Worm (Caenorhabditis elegans) whole organism, midembryonic: ENCODE measurements around the gene C34C12.9.
A peak's percentile ranks its signal among the peaks of the same experiment; 100 is the strongest.

Experiments used
- T22C8.4 ChIP-seq: fragments of 200-800 bp; sonication (Bioruptor generic); IDR thresholded peaks from 2 replicates; pipeline ENCODE4 v1.3.6; 2022; ENCODE audit warnings: missing genetic modification characterization, missing compliant biosample characterization
- cog-1 ChIP-seq: sonication (generic microtip); optimal IDR thresholded peaks from 2 replicates; lab custom pipeline; 2016; ENCODE audit warnings: missing genetic modification characterization, missing compliant biosample characterization
- flt-1 ChIP-seq: fragments of 200-800 bp; sonication (Bioruptor generic); IDR thresholded peaks from 2 replicates; pipeline ENCODE4 v1.3.6; 2022; ENCODE audit warnings: missing genetic modification characterization, missing compliant biosample characterization
- klf-2 ChIP-seq: fragments of 200-800 bp; sonication (Bioruptor generic); conservative IDR thresholded peaks from 2 replicates; pipeline ENCODE4 v1.3.6; 2022; ENCODE audit warnings: missing genetic modification reagents, missing genetic modification characterization, missing compliant biosample characterization
- med-1 ChIP-seq: sonication (generic microtip); optimal IDR thresholded peaks from 2 replicates; lab custom pipeline; 2017; ENCODE audit warnings: missing genetic modification characterization, mild to moderate bottlenecking, missing compliant biosample characterization, antibody characterized with exemption, missing genetic modification reagents; ENCODE audit not compliant: insufficient read depth
- ref-1 ChIP-seq: fragments of 200-800 bp; sonication (Bioruptor generic); conservative IDR thresholded peaks from 2 replicates; pipeline ENCODE4 v1.3.6; 2022; ENCODE audit warnings: missing genetic modification reagents, missing genetic modification characterization, missing compliant biosample characterization
- tab-1 ChIP-seq: fragments of 200-800 bp; sonication (Bioruptor generic); IDR thresholded peaks from 2 replicates; pipeline ENCODE4 v1.3.6; 2022; ENCODE audit warnings: missing genetic modification characterization, missing compliant biosample characterization
- ztf-23 ChIP-seq: fragments of 200-800 bp; sonication (Bioruptor generic); IDR thresholded peaks from 2 replicates; pipeline ENCODE4 v1.3.6; 2022; ENCODE audit warnings: missing genetic modification reagents, missing genetic modification characterization, missing compliant biosample characterization
- ztf-29 ChIP-seq: fragments of 200-800 bp; sonication (Bioruptor generic); IDR thresholded peaks from 2 replicates; pipeline ENCODE4 v1.3.6; 2022; ENCODE audit warnings: missing genetic modification reagents, missing genetic modification characterization, missing compliant biosample characterization

C34C12.9 gene

ce11 chrIII:3475497-3475896, at the start of gene C34C12.9:
C34C12.9 (minus strand) TSS chrIII:3475512.
- TF ChIP-seq med-1 (GFP tag; lab: Kevin White, UChicago) (no peak), T22C8.4 (GFP tag; lab: Robert Waterston, UW) (no peak), ref-1 (GFP tag; lab: Robert Waterston, UW) (no peak), tab-1 (GFP tag; lab: Robert Waterston, UW) (no peak), ztf-29 (GFP tag; lab: Robert Waterston, UW) (no peak), cog-1 (tag; lab: Kevin White, UChicago) (no peak), klf-2 (GFP tag; lab: Robert Waterston, UW) (no peak), flt-1 (GFP tag; lab: Robert Waterston, UW) (no peak), ztf-23 (GFP tag; lab: Robert Waterston, UW) (no peak)

- TF ChIP-seq med-1 (GFP tag; lab: Kevin White, UChicago) (no peak), ztf-23 (GFP tag; lab: Robert Waterston, UW) (no peak), T22C8.4 (GFP tag; lab: Robert Waterston, UW) (no peak), cog-1 (tag; lab: Kevin White, UChicago) (no peak), ref-1 (GFP tag; lab: Robert Waterston, UW) (no peak), tab-1 (GFP tag; lab: Robert Waterston, UW) (no peak), klf-2 (GFP tag; lab: Robert Waterston, UW) (no peak), flt-1 (GFP tag; lab: Robert Waterston, UW) (no peak), ztf-29 (GFP tag; lab: Robert Waterston, UW) (no peak)
Observed at ce11 chrIII:3523363-3523762, 48.1 kb upstream of the C34C12.9 start.

- TF ChIP-seq med-1 (GFP tag; lab: Kevin White, UChicago) (no peak), ztf-23 (GFP tag; lab: Robert Waterston, UW) (no peak), T22C8.4 (GFP tag; lab: Robert Waterston, UW) (no peak), klf-2 (GFP tag; lab: Robert Waterston, UW) (no peak), ztf-29 (GFP tag; lab: Robert Waterston, UW) (no peak), flt-1 (GFP tag; lab: Robert Waterston, UW) (no peak), cog-1 (tag; lab: Kevin White, UChicago) (no peak), tab-1 (GFP tag; lab: Robert Waterston, UW) (no peak), ref-1 (GFP tag; lab: Robert Waterston, UW) (no peak)
Observed at ce11 chrIII:3520417-3520816, 45.1 kb upstream of the C34C12.9 start.

- TF ChIP-seq tab-1 (GFP tag; lab: Robert Waterston, UW) (no peak), cog-1 (tag; lab: Kevin White, UChicago) (no peak), ref-1 (GFP tag; lab: Robert Waterston, UW) (no peak), med-1 (GFP tag; lab: Kevin White, UChicago) (no peak), flt-1 (GFP tag; lab: Robert Waterston, UW) (no peak), ztf-29 (GFP tag; lab: Robert Waterston, UW) (no peak), T22C8.4 (GFP tag; lab: Robert Waterston, UW) (no peak), klf-2 (GFP tag; lab: Robert Waterston, UW) (no peak), ztf-23 (GFP tag; lab: Robert Waterston, UW) (no peak)
Observed at ce11 chrIII:3519505-3519904, 44.2 kb upstream of the C34C12.9 start, which contains the start of gene hmit-1.3. hmit-1.3 (minus strand) TSS chrIII:3519607.

- TF ChIP-seq klf-2 (GFP tag; lab: Robert Waterston, UW) (no peak), med-1 (GFP tag; lab: Kevin White, UChicago) (no peak), flt-1 (GFP tag; lab: Robert Waterston, UW) (no peak), tab-1 (GFP tag; lab: Robert Waterston, UW) (no peak), ztf-29 (GFP tag; lab: Robert Waterston, UW) (no peak), T22C8.4 (GFP tag; lab: Robert Waterston, UW) (no peak), ztf-23 (GFP tag; lab: Robert Waterston, UW) (no peak), cog-1 (tag; lab: Kevin White, UChicago) (no peak), ref-1 (GFP tag; lab: Robert Waterston, UW) (no peak)
Observed at ce11 chrIII:3511808-3512207, 36.5 kb upstream of the C34C12.9 start.

- TF ChIP-seq flt-1 (GFP tag; lab: Robert Waterston, UW) (no peak), tab-1 (GFP tag; lab: Robert Waterston, UW) (no peak), cog-1 (tag; lab: Kevin White, UChicago) (no peak), ztf-23 (GFP tag; lab: Robert Waterston, UW) (no peak), ztf-29 (GFP tag; lab: Robert Waterston, UW) (no peak), med-1 (GFP tag; lab: Kevin White, UChicago) (no peak), ref-1 (GFP tag; lab: Robert Waterston, UW) (no peak), klf-2 (GFP tag; lab: Robert Waterston, UW) (no peak), T22C8.4 (GFP tag; lab: Robert Waterston, UW) (no peak)
Observed at ce11 chrIII:3509908-3510307, 34.6 kb upstream of the C34C12.9 start, which contains the start of the genes M01F1.4 and mrpl-35. M01F1.4 (minus strand) TSS chrIII:3510033. mrpl-35 (plus strand) TSS chrIII:3510237.

ce11 chrIII:3505051-3505548, 29.8 kb upstream of the C34C12.9 start, which contains the start of gene lias-1:
lias-1 (minus strand) TSS chrIII:3505101.
- TF ChIP-seq klf-2 (GFP tag; lab: Robert Waterston, UW) (no peak), cog-1 (tag; lab: Kevin White, UChicago) (peak; percentile 12), med-1 (GFP tag; lab: Kevin White, UChicago) (no peak), ztf-29 (GFP tag; lab: Robert Waterston, UW) (no peak), ref-1 (GFP tag; lab: Robert Waterston, UW) (no peak), ztf-23 (GFP tag; lab: Robert Waterston, UW) (peak; percentile 72), T22C8.4 (GFP tag; lab: Robert Waterston, UW) (no peak)

- TF ChIP-seq T22C8.4 (GFP tag; lab: Robert Waterston, UW) (no peak), klf-2 (GFP tag; lab: Robert Waterston, UW) (no peak), med-1 (GFP tag; lab: Kevin White, UChicago) (no peak), flt-1 (GFP tag; lab: Robert Waterston, UW) (no peak), tab-1 (GFP tag; lab: Robert Waterston, UW) (no peak), ref-1 (GFP tag; lab: Robert Waterston, UW) (no peak), ztf-29 (GFP tag; lab: Robert Waterston, UW) (no peak), cog-1 (tag; lab: Kevin White, UChicago) (no peak), ztf-23 (GFP tag; lab: Robert Waterston, UW) (no peak)
Observed at ce11 chrIII:3504239-3504638, 28.9 kb upstream of the C34C12.9 start.
